Fruit fly (Drosophila melanogaster) whole organism, adult: ENCODE measurements around the gene Wdr37.

Experiments
- CG11617 ChIP-seq: fragments of 200-800 bp; sonication (Bioruptor generic); optimal IDR thresholded peaks from 2 replicates; lab custom pipeline; 2017; ENCODE audit warnings: mild to moderate bottlenecking, missing biosample characterization, missing genetic modification reagents, missing genetic modification characterization
- CG12768 ChIP-seq: fragments of 200-800 bp; sonication (Bioruptor generic); optimal IDR thresholded peaks from 2 replicates; lab custom pipeline; 2017; ENCODE audit warnings: missing biosample characterization, missing genetic modification characterization, mild to moderate bottlenecking, moderate library complexity, missing genetic modification reagents
- CG14711 ChIP-seq: fragments of 200-800 bp; sonication (Bioruptor generic); optimal IDR thresholded peaks from 2 replicates; lab custom pipeline; 2018; ENCODE audit warnings: missing biosample characterization, mild to moderate bottlenecking, missing genetic modification characterization, moderate library complexity
- CG1620 ChIP-seq: fragments of 200-800 bp; sonication (Bioruptor generic); optimal IDR thresholded peaks from 2 replicates; lab custom pipeline; 2016; ENCODE audit warnings: missing biosample characterization, missing genetic modification characterization
- CG33017 ChIP-seq: fragments of 200-800 bp; sonication (Bioruptor generic); optimal IDR thresholded peaks from 2 replicates; lab custom pipeline; 2018; ENCODE audit warnings: missing biosample characterization, mild to moderate bottlenecking, missing genetic modification characterization, moderate library complexity
- CG5204 ChIP-seq: fragments of 200-800 bp; sonication (Bioruptor generic); optimal IDR thresholded peaks from 2 replicates; lab custom pipeline; 2016; ENCODE audit warnings: missing biosample characterization, missing genetic modification characterization
- CG7045 ChIP-seq: fragments of 200-800 bp; sonication (Bioruptor generic); optimal IDR thresholded peaks from 2 replicates; lab custom pipeline; 2017; ENCODE audit warnings: missing biosample characterization, mild to moderate bottlenecking, missing genetic modification characterization
- CG7101 ChIP-seq: fragments of 200-800 bp; sonication (Bioruptor generic); optimal IDR thresholded peaks from 2 replicates; lab custom pipeline; 2018; ENCODE audit warnings: missing biosample characterization, mild to moderate bottlenecking, missing genetic modification characterization, moderate library complexity
- Clk ChIP-seq: fragments of 200-800 bp; sonication (Bioruptor generic); optimal IDR thresholded peaks from 2 replicates; lab custom pipeline; 2017; ENCODE audit warnings: missing biosample characterization, missing genetic modification characterization
- Crg-1 ChIP-seq: fragments of 200-800 bp; sonication (Bioruptor generic); optimal IDR thresholded peaks from 2 replicates; lab custom pipeline; 2016; ENCODE audit warnings: missing biosample characterization, missing genetic modification characterization
- Hr96 ChIP-seq: fragments of 200-800 bp; sonication (Bioruptor generic); optimal IDR thresholded peaks from 2 replicates; lab custom pipeline; 2016; ENCODE audit warnings: missing biosample characterization, missing genetic modification characterization
- Mnt ChIP-seq: fragments of 200-800 bp; sonication (Bioruptor generic); optimal IDR thresholded peaks from 2 replicates; lab custom pipeline; 2016; ENCODE audit warnings: missing biosample characterization, mild to moderate bottlenecking, missing genetic modification characterization
- bab1 ChIP-seq: fragments of 200-800 bp; sonication (Bioruptor generic); optimal IDR thresholded peaks from 3 replicates; lab custom pipeline; 2019; ENCODE audit warnings: missing biosample characterization, mild to moderate bottlenecking, missing genetic modification characterization, moderate library complexity
- cic ChIP-seq: fragments of 200-800 bp; sonication (Bioruptor generic); optimal IDR thresholded peaks from 2 replicates; lab custom pipeline; 2017; ENCODE audit warnings: missing biosample characterization, mild to moderate bottlenecking, missing genetic modification characterization, moderate library complexity
- cnc ChIP-seq, 2 experiments: fragments of >200 bp; optimal IDR thresholded peaks; 2 replicates each; lab custom pipeline; 2017
- kay ChIP-seq: fragments of 200-800 bp; sonication (Bioruptor generic); peaks from one replicate; lab custom pipeline; 2016; ENCODE audit warnings: missing biosample characterization, missing genetic modification characterization, borderline replicate concordance
- ovo ChIP-seq: fragments of 200-800 bp; sonication (Bioruptor generic); optimal IDR thresholded peaks from 2 replicates; lab custom pipeline; 2016; ENCODE audit warnings: missing biosample characterization, missing genetic modification characterization
- pad ChIP-seq: fragments of 200-800 bp; sonication (Bioruptor generic); optimal IDR thresholded peaks from 3 replicates; lab custom pipeline; 2017; ENCODE audit warnings: missing biosample characterization, missing genetic modification characterization, mild to moderate bottlenecking, moderate library complexity, missing genetic modification reagents
- tj ChIP-seq: fragments of 200-800 bp; sonication (Bioruptor generic); optimal IDR thresholded peaks from 3 replicates; lab custom pipeline; 2017; ENCODE audit warnings: missing biosample characterization, mild to moderate bottlenecking, missing genetic modification characterization, moderate library complexity
- toe ChIP-seq: fragments of 200-800 bp; sonication (Bioruptor generic); optimal IDR thresholded peaks from 2 replicates; lab custom pipeline; 2016; ENCODE audit warnings: missing biosample characterization, missing genetic modification characterization

The Wdr37 gene

DNA sequence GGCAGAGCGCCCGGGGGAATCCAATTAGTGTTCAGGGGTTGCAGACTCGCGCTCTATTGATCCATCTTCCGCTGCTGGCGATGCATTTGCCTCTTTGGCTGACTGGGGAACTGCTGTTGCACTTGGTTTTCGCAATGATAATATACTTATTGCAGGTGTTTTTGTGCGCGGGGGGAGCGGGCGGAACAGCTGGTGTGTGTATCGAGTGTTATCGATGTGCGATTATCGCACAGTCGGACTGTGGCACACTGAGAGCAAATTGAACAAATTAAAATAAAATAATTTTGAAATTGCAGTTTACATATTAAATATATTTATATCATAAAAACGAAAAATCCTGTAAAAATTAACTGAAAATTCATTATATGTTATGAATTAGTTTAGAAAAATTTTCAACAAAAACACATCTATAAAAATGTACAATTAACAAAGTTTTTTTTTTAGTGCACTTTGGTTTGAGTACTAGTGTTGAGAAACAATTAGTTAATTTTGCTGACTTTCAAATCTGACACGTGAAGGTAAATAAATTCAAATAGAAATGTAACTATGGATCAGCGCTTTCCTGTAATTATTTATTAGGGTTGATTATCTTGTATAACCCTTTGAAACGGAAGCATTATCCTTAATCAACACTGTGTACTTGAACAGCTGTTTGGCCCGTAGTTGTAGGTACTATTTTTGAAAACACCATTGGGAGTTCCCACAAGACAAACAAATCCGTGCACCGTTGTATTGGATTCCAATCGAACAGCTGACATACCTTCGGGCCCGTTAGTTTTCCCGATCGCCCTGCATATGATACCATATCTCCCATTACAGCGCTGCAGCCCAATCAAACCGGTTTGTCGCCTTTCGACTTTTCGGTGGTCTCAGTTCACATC is at the start of gene Wdr37, which contains the start of gene koko:
Wdr37 (minus strand) TSS at position 168 of the 881 bp plus-strand sequence.
koko (plus strand) TSS at position 478 of the 881 bp plus-strand sequence.
- peak; percentile 75 for TF ChIP-seq cic
- TF ChIP-seq CG7101 (tag; lab: Kevin White, UChicago) = peak; percentile 98
- TF ChIP-seq pad (GFP tag; lab: Kevin White, UChicago) = peak; percentile 85
- peak; percentile 86 for TF ChIP-seq CG5204 (GFP tag; lab: Kevin White, UChicago)
- TF ChIP-seq Hr96 (GFP tag; lab: Kevin White, UChicago) = peak; percentile 77
- peak; percentile 93 for TF ChIP-seq Clk (GFP tag; lab: Kevin White, UChicago)
- TF ChIP-seq cnc (optimal IDR thresholded peaks at IDR 0.05; lab: Kevin White, UChicago) = no peak
- TF ChIP-seq CG11617 (GFP tag; lab: Kevin White, UChicago) = peak; percentile 97
- TF ChIP-seq CG12768 (GFP tag; lab: Kevin White, UChicago) = peak; percentile 94
- TF ChIP-seq toe = peak; percentile 93
- no peak for TF ChIP-seq kay (GFP tag; lab: Kevin White, UChicago)
- TF ChIP-seq CG1620 (GFP tag; lab: Kevin White, UChicago) = peak; percentile 91
- peak; percentile 96 for TF ChIP-seq CG7045 (GFP tag; lab: Kevin White, UChicago)
- TF ChIP-seq Crg-1 (GFP tag; lab: Kevin White, UChicago) = peak; percentile 90
- TF ChIP-seq tj (GFP tag; lab: Kevin White, UChicago) = peak; percentile 98
- TF ChIP-seq ovo (GFP tag; lab: Kevin White, UChicago) = peak; percentile 91
- peak; percentile 98 for TF ChIP-seq CG33017 (tag; lab: Kevin White, UChicago)
- TF ChIP-seq CG14711 (tag; lab: Kevin White, UChicago) = peak; percentile 94
- peak; percentile 82 for TF ChIP-seq Mnt
- TF ChIP-seq bab1 = peak; percentile 98

- TF ChIP-seq Clk (GFP tag; lab: Kevin White, UChicago) (no peak), CG7045 (GFP tag; lab: Kevin White, UChicago) (no peak), toe (no peak), kay (GFP tag; lab: Kevin White, UChicago) (no peak), CG1620 (GFP tag; lab: Kevin White, UChicago) (no peak), bab1 (no peak), CG33017 (tag; lab: Kevin White, UChicago) (no peak), Crg-1 (GFP tag; lab: Kevin White, UChicago) (no peak), CG12768 (GFP tag; lab: Kevin White, UChicago) (no peak), CG14711 (tag; lab: Kevin White, UChicago) (no peak), cic (no peak), CG7101 (tag; lab: Kevin White, UChicago) (no peak), CG5204 (GFP tag; lab: Kevin White, UChicago) (no peak)
Observed at dm6 chr3R:18449896-18450637, 47.6 kb upstream of the Wdr37 start.

dm6 chr3R:18449188-18449587 is 46.7 kb upstream of the Wdr37 start:
- TF ChIP-seq Clk (GFP tag; lab: Kevin White, UChicago) (no peak), ovo (GFP tag; lab: Kevin White, UChicago) (no peak), cic (no peak), toe (no peak)

DNA sequence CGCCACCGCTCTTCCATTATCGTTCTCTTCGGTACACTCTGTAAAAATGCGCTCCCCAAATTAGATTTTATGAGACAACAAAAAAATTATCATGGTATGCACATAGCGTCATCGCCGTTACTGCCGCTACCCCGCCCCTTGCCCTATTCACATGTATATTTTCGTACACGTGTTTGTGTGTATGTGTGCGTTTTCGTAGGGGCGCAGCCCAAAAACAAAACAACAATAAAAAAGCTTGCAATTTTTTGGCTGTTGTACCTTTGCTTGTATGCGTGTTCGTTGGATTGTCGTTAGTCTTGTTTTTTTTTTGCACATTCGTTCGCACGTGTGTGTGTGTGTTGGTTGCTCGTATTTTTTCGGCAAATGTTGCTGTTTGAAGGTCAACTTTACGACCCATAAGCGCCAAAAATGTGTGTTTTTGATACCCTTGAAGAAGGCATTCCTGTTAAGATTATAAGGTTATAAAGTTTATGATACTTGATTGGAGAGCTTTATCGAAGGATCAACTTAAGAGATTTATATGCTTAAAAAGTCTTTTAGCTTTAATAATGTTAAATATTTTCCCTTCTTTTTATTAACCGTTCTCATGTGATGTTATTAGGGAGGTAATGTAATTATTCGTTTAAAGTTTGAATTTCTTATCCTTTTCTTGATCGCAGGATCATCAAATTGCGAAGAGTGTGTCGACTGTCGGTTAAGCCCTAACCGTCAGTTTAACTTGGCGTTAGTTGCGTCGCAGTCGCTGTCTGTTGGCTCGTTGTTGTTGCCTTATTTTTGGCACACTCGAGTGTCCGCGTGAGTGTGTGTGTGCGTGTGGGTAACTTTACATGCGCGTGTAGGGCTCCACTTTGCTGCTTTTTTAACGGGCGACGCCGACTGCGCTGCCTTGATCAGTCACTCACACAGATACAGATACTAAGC is 45.8 kb upstream of the Wdr37 start:
- TF ChIP-seq Mnt (no peak), CG1620 (GFP tag; lab: Kevin White, UChicago) (no peak), pad (GFP tag; lab: Kevin White, UChicago) (peak; percentile 8), CG7101 (tag; lab: Kevin White, UChicago) (peak; percentile 57), kay (GFP tag; lab: Kevin White, UChicago) (peak; percentile 72), CG12768 (GFP tag; lab: Kevin White, UChicago) (peak; percentile 5), CG14711 (tag; lab: Kevin White, UChicago) (peak; percentile 4), tj (GFP tag; lab: Kevin White, UChicago) (peak; percentile 82), Crg-1 (GFP tag; lab: Kevin White, UChicago) (no peak)

DNA sequence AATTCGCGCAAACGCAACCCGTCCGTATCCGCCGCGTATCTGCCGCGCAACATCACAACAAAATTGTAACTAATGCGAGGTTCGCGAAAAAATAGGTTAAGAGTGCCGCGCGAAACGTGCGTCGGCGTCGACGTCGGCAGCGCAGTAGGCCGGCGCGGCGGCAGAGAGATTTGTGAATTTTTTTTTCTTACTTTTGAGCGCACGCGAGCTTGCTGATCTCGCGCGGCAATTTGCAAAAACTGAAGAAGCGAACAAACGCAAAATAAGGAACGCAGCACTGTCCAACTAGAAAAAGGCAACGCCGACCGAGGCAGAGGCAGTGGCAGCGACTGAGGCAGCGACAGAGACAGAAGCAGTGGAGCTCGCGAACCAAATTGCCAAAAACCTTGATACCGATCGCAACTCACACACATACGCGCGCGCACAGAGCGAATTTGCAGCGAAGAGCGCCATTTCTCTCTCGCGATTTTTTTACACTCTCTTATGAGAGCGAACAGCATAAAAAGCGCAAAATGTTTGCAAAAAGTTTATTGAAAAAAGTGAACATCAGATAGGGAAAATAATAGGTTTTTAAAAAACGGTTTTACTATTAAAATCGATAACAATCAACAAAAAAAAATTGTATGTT is 44.7 kb upstream of the Wdr37 start:
- TF ChIP-seq CG33017 (tag; lab: Kevin White, UChicago) (no peak), tj (GFP tag; lab: Kevin White, UChicago) (peak; percentile 41)
